Worm (Caenorhabditis elegans): ENCODE data around the gene rga-8.

DNA sequence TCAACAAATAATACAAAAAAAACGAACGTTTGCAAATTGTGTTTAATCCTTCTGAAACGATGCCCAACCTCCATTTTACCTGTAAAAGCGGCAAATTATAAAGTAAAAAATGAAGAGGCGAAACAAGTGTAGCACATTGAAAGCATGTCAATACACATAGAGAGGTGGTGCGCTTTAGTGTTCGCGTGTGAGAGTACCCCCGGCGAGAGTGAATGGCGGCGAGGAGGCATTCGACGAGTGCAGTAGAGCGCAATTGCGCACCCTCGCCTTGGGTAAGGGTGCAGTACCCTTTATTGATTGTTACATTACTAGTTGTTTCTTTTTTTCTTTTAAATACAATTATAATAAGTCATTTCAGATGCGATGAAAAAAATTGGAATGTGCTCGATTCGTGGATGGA is 4.4 kb downstream of the rga-8 start, which contains the start of gene hst-6:
- no peak for TF ChIP-seq dmd-9 (GFP tag; IDR thresholded peaks at IDR 0.05)
- TF ChIP-seq nhr-111 (GFP tag; optimal IDR thresholded peaks at IDR 0.05): no peak
- peak; percentile 66 for TF ChIP-seq dve-1 (tag; optimal IDR thresholded peaks at IDR 0.05; ENCODE audit: insufficient read depth)
- TF ChIP-seq ama-1 (optimal IDR thresholded peaks at IDR 0.05): no peak
- no peak for TF ChIP-seq unc-39 (tag; optimal IDR thresholded peaks at IDR 0.05)
- TF ChIP-seq ztf-11 (tag; optimal IDR thresholded peaks at IDR 0.05): no peak
- TF ChIP-seq daf-16 (GFP tag; optimal IDR thresholded peaks at IDR 0.05): no peak
- TF ChIP-seq daf-16 (tag; optimal IDR thresholded peaks at IDR 0.05): peak; percentile 36
- no peak for TF ChIP-seq lin-39 (tag; optimal IDR thresholded peaks at IDR 0.05)
- TF ChIP-seq unc-62 (GFP tag; optimal IDR thresholded peaks at IDR 0.05 in 1 of 2): peak in 1 of 2 experiments; percentile 98
- TF ChIP-seq unc-62 (tag; optimal IDR thresholded peaks at IDR 0.05): no peak
- TF ChIP-seq ceh-82 (tag; optimal IDR thresholded peaks at IDR 0.05): no peak
- TF ChIP-seq dpl-1 (GFP tag; optimal IDR thresholded peaks at IDR 0.05): peak; percentile 43
- 0 out of 2 replicates have a peak, but pooled peaks have one; percentile 41 for TF ChIP-seq pha-4 (GFP tag; IDR thresholded peaks at IDR 0.05)
- no peak for TF ChIP-seq pha-4 (tag; optimal IDR thresholded peaks at IDR 0.05)

Measured in whole organism, L4 larva.